Fruit fly (Drosophila melanogaster): Measurements from ENCODE around the gene CG1146.
A peak's percentile ranks its signal among the peaks of the same experiment; 100 is the strongest.

Gene CG1146

dm6 chr3L:2466411-2467015 lies 22.1 kb upstream of the CG1146 start (continued):
- TF ChIP-seq CG9797 (GFP tag; optimal IDR thresholded peaks at IDR 0.05) = peak; percentile 88
- TF ChIP-seq stwl (tag; optimal IDR thresholded peaks at IDR 0.05) = peak; percentile 96
- no peak for TF ChIP-seq Drgx (GFP tag; IDR thresholded peaks at IDR 0.05)
- peak; percentile 41 for TF ChIP-seq CG12769 (tag; optimal IDR thresholded peaks at IDR 0.05)
- TF ChIP-seq CG2120 (GFP tag; optimal IDR thresholded peaks at IDR 0.05) = peak; percentile 9
- TF ChIP-seq CG2202 (tag; optimal IDR thresholded peaks at IDR 0.05) = peak; percentile 20
- peak; percentile 34 for TF ChIP-seq D19A (tag; optimal IDR thresholded peaks at IDR 0.05)
- peak; percentile 8 for TF ChIP-seq wek (GFP tag; optimal IDR thresholded peaks at IDR 0.05)
- peak; percentile 64 for TF ChIP-seq HLHmδ (GFP tag; optimal IDR thresholded peaks at IDR 0.05)
- TF ChIP-seq CG15514 (GFP tag; optimal IDR thresholded peaks at IDR 0.05) = peak; percentile 85
- TF ChIP-seq Meics (GFP tag; optimal IDR thresholded peaks at IDR 0.05) = no peak
- TF ChIP-seq CG10543 (GFP tag; optimal IDR thresholded peaks at IDR 0.05) = peak; percentile 53
- 0 out of 2 replicates have a peak, but pooled peaks have one; percentile 45 for TF ChIP-seq CG11247 (GFP tag; IDR thresholded peaks at IDR 0.05)
- no peak for TF ChIP-seq esg (GFP tag; conservative IDR thresholded peaks at IDR 0.05)
- TF ChIP-seq ranshi (GFP tag; IDR thresholded peaks at IDR 0.05) = no peak
- no peak for TF ChIP-seq CG4730 (GFP tag; IDR thresholded peaks at IDR 0.05)
- peak; percentile 77 for TF ChIP-seq Hmr (GFP tag; optimal IDR thresholded peaks at IDR 0.05)
- peak; percentile 70 for TF ChIP-seq CG11504 (tag; optimal IDR thresholded peaks at IDR 0.05)
- TF ChIP-seq gem (tag; optimal IDR thresholded peaks at IDR 0.05) = peak; percentile 45
- 0 out of 3 replicates have a peak, but pooled peaks have one; percentile 51 for TF ChIP-seq Dbx (GFP tag; IDR thresholded peaks at IDR 0.05)
- TF ChIP-seq sna (GFP tag; IDR thresholded peaks at IDR 0.05; ENCODE audit: partially characterized antibody) = peak; percentile 71
- peak; percentile 69 for TF ChIP-seq lbe (GFP tag; optimal IDR thresholded peaks at IDR 0.05)
- peak; percentile 42 for TF ChIP-seq CG15696 (tag; optimal IDR thresholded peaks at IDR 0.05)
- no peak for TF ChIP-seq sima (GFP tag; optimal IDR thresholded peaks at IDR 0.05)
- peak; percentile 9 for TF ChIP-seq psq (GFP tag; optimal IDR thresholded peaks at IDR 0.05)
- TF ChIP-seq Sin3A (optimal IDR thresholded peaks at IDR 0.05) = peak; percentile 30
- TF ChIP-seq Vsx1 (GFP tag; optimal IDR thresholded peaks at IDR 0.05) = no peak
- TF ChIP-seq CG10274 (GFP tag; optimal IDR thresholded peaks at IDR 0.05) = no peak
- TF ChIP-seq CG32772 (GFP tag; IDR thresholded peaks at IDR 0.05) = no peak
- peak; percentile 82 for TF ChIP-seq CG33213 (GFP tag; optimal IDR thresholded peaks at IDR 0.05)
- peak; percentile 1 for TF ChIP-seq CG3281 (GFP tag; optimal IDR thresholded peaks at IDR 0.05)
- peak; percentile 2 for TF ChIP-seq odd (GFP tag; optimal IDR thresholded peaks at IDR 0.05)
- TF ChIP-seq ase (GFP tag; IDR thresholded peaks at IDR 0.05) = no peak
- TF ChIP-seq dmrt11E (tag; optimal IDR thresholded peaks at IDR 0.05) = no peak
- peak; percentile 36; the same call in 1 of the 2 replicates for TF ChIP-seq Atf6 (GFP tag; IDR thresholded peaks at IDR 0.05)
- peak; percentile 58; the same call in 2 of the 3 replicates for TF ChIP-seq CG6791 (GFP tag; IDR thresholded peaks at IDR 0.05; ENCODE audit: partially characterized antibody)
- peak; percentile 78 for TF ChIP-seq NC2α (GFP tag; optimal IDR thresholded peaks at IDR 0.05)
- no peak for TF ChIP-seq zfh2 (GFP tag; optimal IDR thresholded peaks at IDR 0.05)
- TF ChIP-seq CG2129 (GFP tag; IDR thresholded peaks at IDR 0.05; ENCODE audit: partially characterized antibody) = no peak
- TF ChIP-seq CG11398 (GFP tag; optimal IDR thresholded peaks at IDR 0.05) = peak; percentile 47
- no peak for TF ChIP-seq disco-r (GFP tag; optimal IDR thresholded peaks at IDR 0.05)
- no peak for TF ChIP-seq Dfd (GFP tag; optimal IDR thresholded peaks at IDR 0.05)
- peak; percentile 72 for TF ChIP-seq CG17829 (tag; optimal IDR thresholded peaks at IDR 0.05)
- no peak for TF ChIP-seq gsb (GFP tag; IDR thresholded peaks at IDR 0.05)
- TF ChIP-seq nerfin-2 (GFP tag; IDR thresholded peaks at IDR 0.05; ENCODE audit: partially characterized antibody) = no peak
- no peak for TF ChIP-seq Hey (tag; optimal IDR thresholded peaks at IDR 0.05)
- peak; percentile 51 for TF ChIP-seq CG15601 (tag; optimal IDR thresholded peaks at IDR 0.05)
- TF ChIP-seq chn (GFP tag; optimal IDR thresholded peaks at IDR 0.05) = no peak
- no peak for TF ChIP-seq cato (GFP tag; optimal IDR thresholded peaks at IDR 0.05; ENCODE audit: borderline replicate concordance)
- TF ChIP-seq Dp (GFP tag; optimal IDR thresholded peaks at IDR 0.05) = peak; percentile 89
